Fruit fly (Drosophila melanogaster) Kc167 (cell line): ENCODE data around the gene ACXD.

ENCODE experiments used
- Myc ChIP-seq: fragments of >200 bp; optimal IDR thresholded peaks from 2 replicates; lab custom pipeline; 2017; ENCODE audit warnings: missing external identifiers
- Sin3A ChIP-seq: fragments of >200 bp; optimal IDR thresholded peaks from 2 replicates; lab custom pipeline; 2018; ENCODE audit warnings: missing external identifiers
- h ChIP-seq: fragments of >200 bp; optimal IDR thresholded peaks from 3 replicates; lab custom pipeline; 2018; ENCODE audit warnings: missing external identifiers
- insv ChIP-seq: fragments of >200 bp; optimal IDR thresholded peaks from 3 replicates; lab custom pipeline; 2018; ENCODE audit warnings: missing external identifiers
- psq ChIP-seq: fragments of >200 bp; optimal IDR thresholded peaks from 2 replicates; lab custom pipeline; 2017; ENCODE audit warnings: missing external identifiers
- ttk ChIP-seq: sonication (Bioruptor generic); optimal IDR thresholded peaks from 2 replicates; lab custom pipeline; 2017; ENCODE audit warnings: missing external identifiers

Gene ACXD

DNA sequence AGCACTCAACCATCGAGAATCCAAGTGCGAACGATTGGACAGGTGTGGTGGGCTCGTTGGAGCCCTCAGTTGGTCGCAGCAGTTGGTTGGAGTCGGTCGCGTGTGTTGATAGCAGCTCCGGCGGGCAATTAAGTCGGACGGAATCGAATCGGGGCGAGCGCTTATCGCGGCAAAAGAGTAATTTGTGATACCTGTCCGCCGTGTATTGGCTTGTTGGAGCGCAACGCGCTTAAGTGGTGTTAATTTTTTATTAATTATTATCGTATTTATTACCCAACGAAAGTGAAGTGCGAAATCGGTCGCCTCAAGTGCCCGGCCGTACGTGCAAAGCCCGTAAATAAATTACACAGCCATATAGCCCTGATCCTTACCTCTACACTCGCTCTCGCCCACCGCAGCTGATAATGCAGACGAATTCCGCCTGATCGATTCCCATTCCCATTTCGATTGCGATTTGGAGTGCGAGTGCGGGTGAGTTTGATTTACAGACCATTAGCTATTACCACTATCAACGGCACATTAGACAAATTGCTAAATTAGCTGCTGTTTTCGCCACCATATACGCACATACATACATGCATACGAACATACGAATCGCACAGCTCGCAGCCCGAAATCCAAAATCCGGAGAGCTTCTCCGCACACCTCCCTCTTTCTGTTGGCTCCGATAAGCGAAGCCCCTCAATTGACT is at the start of gene ACXD:
Gene ACXD (plus strand): TSS at position 66 of the 691 bp plus-strand sequence.
- TF ChIP-seq psq (lab: Kevin White, UChicago) (no peak), h (lab: Kevin White, UChicago) (no peak), Sin3A (lab: Kevin White, UChicago) (no peak), ttk (lab: Kevin White, UChicago) (no peak), Myc (lab: Kevin White, UChicago) (no peak), insv (lab: Kevin White, UChicago) (no peak)

DNA sequence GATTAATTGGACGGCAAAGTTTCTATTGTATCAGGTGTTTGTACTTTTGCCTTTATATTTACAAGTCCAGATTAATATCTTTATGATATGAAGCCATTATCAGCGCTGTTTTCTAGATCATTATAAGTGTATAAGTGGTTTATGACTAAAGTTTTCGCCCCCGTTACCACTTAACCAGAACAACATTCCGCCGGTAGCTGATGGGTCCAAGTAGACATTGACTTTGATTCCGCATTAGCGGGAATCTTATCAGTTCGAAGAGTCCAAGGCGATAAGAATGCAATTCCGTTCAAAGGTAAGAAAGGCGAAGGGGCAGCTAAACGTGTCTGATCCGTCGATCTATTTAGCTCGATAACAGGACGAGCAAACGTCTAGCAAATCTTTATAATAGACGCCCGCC is 45.9 kb upstream of the ACXD start:
- no peak for TF ChIP-seq Sin3A (lab: Kevin White, UChicago)
- no peak for TF ChIP-seq h (lab: Kevin White, UChicago)
- TF ChIP-seq psq (lab: Kevin White, UChicago) = no peak
- TF ChIP-seq ttk (lab: Kevin White, UChicago) = no peak
- no peak for TF ChIP-seq Myc (lab: Kevin White, UChicago)
- no peak for TF ChIP-seq insv (lab: Kevin White, UChicago)

DNA sequence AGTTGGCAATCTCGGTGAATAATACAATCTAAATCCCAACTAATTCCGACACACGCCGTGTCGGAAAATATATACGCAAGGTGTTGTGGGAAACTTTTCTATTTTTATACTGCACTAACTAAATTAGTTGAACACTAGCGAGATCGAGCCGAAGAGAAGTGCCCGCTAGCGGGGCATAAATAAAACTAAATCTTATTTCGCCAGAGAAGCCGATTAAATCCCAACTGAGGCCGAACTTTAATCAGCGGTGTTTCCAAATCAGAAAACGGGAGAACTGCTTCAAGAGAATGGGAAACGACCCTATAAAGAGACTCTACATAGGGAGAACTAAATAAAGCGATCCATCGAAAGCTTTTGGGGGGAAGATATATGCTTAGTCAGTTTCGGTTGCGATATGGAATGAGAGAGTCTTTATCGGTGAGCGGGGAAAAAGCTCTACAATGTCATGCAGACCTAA is 45.4 kb upstream of the ACXD start, which contains the start of gene CG5707:
Gene CG5707 (minus strand): TSS at position 228 of the 457 bp plus-strand sequence.
- TF ChIP-seq insv (lab: Kevin White, UChicago) (no peak), ttk (lab: Kevin White, UChicago) (no peak), Sin3A (lab: Kevin White, UChicago) (no peak), Myc (lab: Kevin White, UChicago) (no peak), h (lab: Kevin White, UChicago) (no peak), psq (lab: Kevin White, UChicago) (no peak)

DNA sequence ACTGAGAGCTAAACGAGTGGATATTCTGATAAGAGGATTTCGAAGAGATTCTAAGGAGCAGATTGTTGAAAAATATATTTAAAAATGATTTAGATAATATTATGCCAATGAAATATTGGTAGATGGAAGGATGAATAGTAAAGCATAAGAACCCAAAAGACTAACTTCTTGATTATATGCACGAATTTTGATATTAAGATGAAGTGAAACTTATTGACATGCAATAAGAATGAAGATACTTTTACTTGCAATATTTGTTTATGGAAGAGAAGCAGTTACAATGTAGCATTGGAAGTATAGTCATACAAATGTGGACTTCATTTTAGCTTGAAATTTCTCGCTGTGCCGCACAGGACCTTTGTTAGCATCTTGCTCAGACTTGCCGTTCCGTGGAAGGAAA is 40.7 kb upstream of the ACXD start, which contains the start of gene CG8960:
Gene CG8960 (plus strand): TSS at position 301 of the 400 bp plus-strand sequence.
- TF ChIP-seq insv (lab: Kevin White, UChicago) (no peak), ttk (lab: Kevin White, UChicago) (no peak), Myc (lab: Kevin White, UChicago) (no peak), h (lab: Kevin White, UChicago) (no peak), Sin3A (lab: Kevin White, UChicago) (no peak), psq (lab: Kevin White, UChicago) (no peak)

DNA sequence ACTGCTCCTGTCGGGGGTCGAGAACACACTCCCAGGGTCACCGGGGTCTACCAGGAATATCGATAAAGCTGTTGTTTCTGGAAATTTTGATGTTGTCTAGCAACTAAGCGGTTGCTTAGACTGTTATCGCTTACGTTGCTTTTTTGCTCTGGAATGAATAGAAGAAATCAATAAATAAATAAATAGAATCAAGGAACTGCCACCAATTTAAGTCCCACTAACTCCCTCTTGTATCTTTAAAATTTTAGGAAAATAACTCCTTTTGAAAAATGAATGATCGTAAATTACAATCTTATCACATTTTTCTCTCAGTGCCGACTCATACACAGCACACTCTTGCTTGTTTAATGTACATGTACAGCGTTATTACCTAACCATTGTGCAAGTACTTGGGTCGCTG is 25.0 kb upstream of the ACXD start, which contains the start of gene CG15878:
Gene CG15878 (minus strand): TSS at position 101 of the 400 bp plus-strand sequence.
- TF ChIP-seq Sin3A (lab: Kevin White, UChicago) = no peak
- no peak for TF ChIP-seq h (lab: Kevin White, UChicago)
- no peak for TF ChIP-seq psq (lab: Kevin White, UChicago)

DNA sequence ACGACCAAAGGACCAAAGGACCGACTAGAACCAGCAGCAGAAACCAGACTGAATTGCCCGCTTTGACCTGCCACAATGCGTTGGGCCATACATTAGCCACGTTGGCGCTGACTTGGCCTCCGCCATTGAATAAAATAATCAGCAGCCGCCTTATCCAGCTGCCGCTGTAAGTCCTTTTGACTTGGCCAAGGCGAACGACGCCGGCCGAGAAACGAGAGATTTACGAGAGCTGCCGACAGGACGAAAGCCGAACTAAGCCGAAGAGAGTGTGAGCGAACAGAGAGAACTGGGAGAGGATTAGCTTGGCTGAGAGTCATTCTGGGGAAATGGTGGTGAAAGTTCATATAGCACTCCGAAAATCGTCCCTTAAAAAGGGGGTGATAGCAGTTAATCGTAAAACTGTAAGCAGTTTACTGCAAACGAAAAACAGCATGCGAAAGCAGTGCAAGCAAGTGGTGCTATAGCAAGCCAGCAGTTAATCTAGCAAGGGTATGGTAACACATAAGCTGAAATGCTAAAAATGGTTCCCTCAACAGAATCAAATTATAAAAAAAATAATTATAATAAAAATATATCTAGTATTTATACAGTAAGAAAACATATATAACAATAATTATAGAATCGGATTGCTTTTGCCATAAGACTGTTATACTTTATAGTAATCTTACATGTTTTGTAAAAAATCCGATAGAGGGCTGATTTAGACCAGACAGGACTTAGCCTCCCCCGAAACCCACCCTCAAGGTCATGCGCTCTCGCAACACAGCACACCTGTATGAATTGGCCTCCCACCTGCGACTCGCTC is 8.8 kb upstream of the ACXD start:
- no peak for TF ChIP-seq h (lab: Kevin White, UChicago)
- TF ChIP-seq ttk (lab: Kevin White, UChicago) = no peak
- no peak for TF ChIP-seq Sin3A (lab: Kevin White, UChicago)
- TF ChIP-seq insv (lab: Kevin White, UChicago) = no peak
- TF ChIP-seq Myc (lab: Kevin White, UChicago) = no peak
- TF ChIP-seq psq (lab: Kevin White, UChicago) = no peak

DNA sequence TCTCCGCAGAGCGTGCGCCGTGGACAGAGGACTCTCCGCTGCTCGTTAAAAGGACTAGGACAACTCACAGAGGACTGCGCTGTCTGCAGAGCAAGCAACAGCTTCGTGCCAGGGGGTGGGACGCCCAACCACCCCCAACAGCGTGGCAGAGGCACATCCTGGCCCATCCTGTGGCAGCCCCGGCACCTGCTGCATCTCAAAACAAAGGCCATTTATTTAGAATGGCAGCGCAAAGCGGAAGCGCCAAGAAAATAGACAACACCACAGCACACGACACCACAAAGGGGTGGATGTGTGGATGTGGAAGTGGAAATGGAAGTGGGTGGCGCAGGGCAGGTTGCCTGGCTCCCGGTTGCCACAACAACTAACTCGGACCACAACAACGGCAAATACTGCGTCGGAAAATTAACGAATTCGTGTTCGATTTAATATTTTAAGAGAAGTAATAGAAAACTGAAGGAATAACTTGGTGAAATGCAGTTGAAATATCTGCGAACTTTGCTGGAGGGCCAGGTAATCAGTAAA is 8.2 kb upstream of the ACXD start, which contains the start of gene Oseg2:
Gene Oseg2 (plus strand): TSS at position 475 of the 525 bp plus-strand sequence.
- TF ChIP-seq h (lab: Kevin White, UChicago) (no peak), Myc (lab: Kevin White, UChicago) (no peak), insv (lab: Kevin White, UChicago) (no peak), ttk (lab: Kevin White, UChicago) (no peak), psq (lab: Kevin White, UChicago) (no peak), Sin3A (lab: Kevin White, UChicago) (no peak)

DNA sequence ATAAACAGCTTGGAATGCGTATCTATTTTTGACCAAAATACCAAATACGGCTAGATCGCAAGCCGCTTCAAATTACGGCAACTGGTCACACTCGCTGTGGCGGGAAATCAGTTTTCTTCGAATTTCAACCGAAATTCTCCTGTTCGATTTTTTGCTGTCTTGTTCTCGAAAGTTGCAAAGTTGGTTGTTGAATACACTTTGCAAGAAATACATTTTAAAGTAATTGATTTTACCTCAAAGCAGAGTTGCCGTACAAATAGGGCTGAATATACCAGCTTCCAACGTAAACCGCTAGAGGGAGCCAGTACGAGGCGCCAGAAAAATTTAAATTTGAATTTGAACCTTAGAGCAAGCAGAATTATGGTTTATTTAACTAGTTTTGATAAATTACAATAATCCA is 374 bp upstream of the ACXD start, which contains the start of gene CG9018:
Gene CG9018 (minus strand): TSS at position 43 of the 400 bp plus-strand sequence.
- TF ChIP-seq Myc (lab: Kevin White, UChicago) = no peak
- no peak for TF ChIP-seq ttk (lab: Kevin White, UChicago)
- no peak for TF ChIP-seq psq (lab: Kevin White, UChicago)
- no peak for TF ChIP-seq Sin3A (lab: Kevin White, UChicago)
- TF ChIP-seq h (lab: Kevin White, UChicago) = no peak

DNA sequence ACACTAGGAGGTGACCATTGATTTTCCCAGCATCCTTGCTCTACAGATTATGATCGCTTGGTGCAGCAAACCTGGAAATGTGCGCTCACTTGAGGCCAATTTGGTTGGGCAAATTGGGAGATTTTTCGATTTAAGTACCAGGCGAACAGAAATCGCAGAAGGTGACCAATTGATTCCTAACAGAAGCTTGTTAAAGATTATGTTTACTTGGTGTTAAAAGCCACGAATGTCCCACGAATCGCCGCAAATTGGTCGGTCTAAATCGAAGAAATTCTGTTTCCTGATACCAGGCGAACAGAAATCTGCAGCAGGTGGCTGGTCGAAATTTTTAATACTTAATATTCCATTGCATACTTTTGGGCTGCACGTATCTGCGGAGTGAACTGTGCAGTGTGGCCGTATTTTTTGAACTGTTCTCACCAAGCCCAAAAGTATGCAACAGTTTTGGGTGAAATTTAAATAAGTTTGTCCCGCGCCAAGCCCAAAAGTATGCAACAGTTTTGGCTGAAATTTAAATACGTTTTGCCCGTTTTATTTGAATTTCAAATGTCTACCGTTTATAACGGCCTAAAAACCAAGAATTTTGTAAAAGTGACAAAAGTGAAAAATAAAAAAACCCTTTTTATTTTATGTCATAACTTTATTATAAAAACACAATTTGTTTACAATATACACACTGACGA is 6.6 kb downstream of the ACXD start, which contains the start of gene CG32301:
Gene CG32301 (plus strand): TSS at position 633 of the 683 bp plus-strand sequence.
- TF ChIP-seq Myc (lab: Kevin White, UChicago) (no peak), Sin3A (lab: Kevin White, UChicago) (no peak), h (lab: Kevin White, UChicago) (no peak), ttk (lab: Kevin White, UChicago) (no peak), insv (lab: Kevin White, UChicago) (no peak), psq (lab: Kevin White, UChicago) (no peak)

DNA sequence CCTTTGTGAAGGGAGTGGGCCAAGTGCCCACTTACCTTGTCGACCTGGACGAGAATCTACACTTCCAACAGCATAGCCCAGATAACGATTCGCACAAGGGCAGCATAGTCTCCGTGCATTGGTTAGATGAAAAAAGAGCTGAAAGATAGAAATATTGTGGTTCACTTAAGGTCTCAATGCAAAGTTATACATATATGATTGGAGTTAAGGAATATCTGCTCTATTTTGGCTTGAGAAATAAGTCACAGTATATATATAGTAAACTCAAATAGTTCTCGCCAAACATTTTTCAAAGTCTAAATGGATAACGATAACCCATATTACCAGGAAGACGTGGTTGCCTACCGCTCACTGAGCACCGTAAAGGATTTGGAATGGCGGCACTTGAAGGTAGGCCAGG is 10.9 kb downstream of the ACXD start, which contains the start of gene CG32305:
Gene CG32305 (plus strand): TSS at position 301 of the 400 bp plus-strand sequence.
- TF ChIP-seq Myc (lab: Kevin White, UChicago) = no peak
- no peak for TF ChIP-seq insv (lab: Kevin White, UChicago)
- no peak for TF ChIP-seq psq (lab: Kevin White, UChicago)
- TF ChIP-seq h (lab: Kevin White, UChicago) = no peak
- TF ChIP-seq ttk (lab: Kevin White, UChicago) = no peak
- no peak for TF ChIP-seq Sin3A (lab: Kevin White, UChicago)
